Fruit fly (Drosophila melanogaster): ENCODE data around the gene GIIIspla2.
A peak's percentile ranks its signal among the peaks of the same experiment; 100 is the strongest.

The GIIIspla2 gene

DNA sequence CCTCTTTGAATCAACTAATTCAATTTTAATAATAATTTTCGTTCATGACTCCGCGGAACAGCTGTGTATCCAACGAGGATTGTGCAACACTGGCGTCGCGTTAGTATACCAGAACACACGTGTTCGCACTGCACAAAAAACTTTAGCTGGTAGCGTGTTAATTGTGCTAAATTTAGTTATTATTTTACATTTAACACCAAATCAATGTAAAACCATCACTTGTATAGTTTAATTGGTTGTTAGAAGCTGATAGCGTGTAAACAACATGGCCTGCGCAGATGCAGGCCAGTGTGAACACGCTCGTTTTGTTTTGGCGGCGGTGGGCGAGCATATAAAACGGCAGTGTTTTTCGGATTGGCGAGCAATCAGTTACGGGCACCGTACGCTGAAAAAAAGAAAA is at the start of gene GIIIspla2, which contains the start of gene Traf6:
Gene GIIIspla2 (plus strand): TSS at position 335 of the 400 bp plus-strand sequence.
Gene Traf6 (minus strand): TSS at position 93 of the 400 bp plus-strand sequence.
- TF ChIP-seq CG8301 (tag; optimal IDR thresholded peaks at IDR 0.05), result peak; percentile 70
- TF ChIP-seq CG15710 (tag; optimal IDR thresholded peaks at IDR 0.05), result peak; percentile 78
- TF ChIP-seq CG14655 (GFP tag; optimal IDR thresholded peaks at IDR 0.05), result no peak
- peak; percentile 79 for TF ChIP-seq CG4496 (GFP tag; IDR thresholded peaks at IDR 0.05)
- TF ChIP-seq CG34367 (tag; optimal IDR thresholded peaks at IDR 0.05), result peak; percentile 53
- TF ChIP-seq CG10348 (GFP tag; IDR thresholded peaks at IDR 0.05), result no peak
- TF ChIP-seq Ets98B (GFP tag; IDR thresholded peaks at IDR 0.05), result peak; percentile 72
- no peak for TF ChIP-seq gl (tag; optimal IDR thresholded peaks at IDR 0.05)
- TF ChIP-seq CG8159 (tag; optimal IDR thresholded peaks at IDR 0.05), result peak; percentile 71
- no peak for TF ChIP-seq EcR (GFP tag; optimal IDR thresholded peaks at IDR 0.05)
- TF ChIP-seq D1 (tag; optimal IDR thresholded peaks at IDR 0.05), result no peak
- peak; percentile 71 for TF ChIP-seq rn (GFP tag; IDR thresholded peaks at IDR 0.05)
- TF ChIP-seq CG13204 (GFP tag; optimal IDR thresholded peaks at IDR 0.05), result no peak
- TF ChIP-seq CG17806 (tag; optimal IDR thresholded peaks at IDR 0.05), result peak; percentile 52
- TF ChIP-seq Pif1B (GFP tag; optimal IDR thresholded peaks at IDR 0.05), result no peak
- no peak for TF ChIP-seq Pif1A (GFP tag; optimal IDR thresholded peaks at IDR 0.05)
- peak; percentile 65 for TF ChIP-seq CG9948 (tag; optimal IDR thresholded peaks at IDR 0.05)
- peak; percentile 63 for TF ChIP-seq Snoo (tag; optimal IDR thresholded peaks at IDR 0.05)
- peak; percentile 60 for TF ChIP-seq CG32121 (GFP tag; IDR thresholded peaks at IDR 0.05)
- TF ChIP-seq CG12605 (GFP tag; IDR thresholded peaks at IDR 0.05), result no peak
- peak; percentile 83; the same call in 2 of the 3 replicates for TF ChIP-seq fd96Ca (GFP tag; IDR thresholded peaks at IDR 0.05)

DNA sequence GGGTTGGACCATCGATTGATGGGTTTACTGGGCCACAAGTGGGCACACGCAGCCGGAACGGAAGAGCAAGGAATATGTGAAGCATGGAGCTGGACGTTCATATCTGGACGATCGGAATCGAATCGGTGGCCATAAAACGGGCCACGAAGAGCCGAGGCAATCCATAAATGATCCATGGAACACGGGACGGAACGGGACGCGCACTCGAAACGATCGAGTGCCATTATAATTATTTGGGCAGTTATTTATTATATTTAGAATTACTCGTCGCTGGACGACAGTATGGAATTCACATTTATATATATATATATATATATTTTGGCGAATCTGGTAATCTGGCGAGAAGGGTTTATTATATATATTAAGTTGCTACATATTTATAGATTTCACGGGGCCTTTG is 49.5 kb upstream of the GIIIspla2 start:
- TF ChIP-seq rn (GFP tag; IDR thresholded peaks at IDR 0.05) (no peak), Pif1B (GFP tag; optimal IDR thresholded peaks at IDR 0.05) (no peak), CG32121 (GFP tag; IDR thresholded peaks at IDR 0.05) (no peak), gl (tag; optimal IDR thresholded peaks at IDR 0.05) (no peak), CG15710 (tag; optimal IDR thresholded peaks at IDR 0.05) (no peak), EcR (GFP tag; optimal IDR thresholded peaks at IDR 0.05) (no peak), CG8301 (tag; optimal IDR thresholded peaks at IDR 0.05) (no peak), fd96Ca (GFP tag; IDR thresholded peaks at IDR 0.05) (no peak), Pif1A (GFP tag; optimal IDR thresholded peaks at IDR 0.05) (no peak), Ets98B (GFP tag; IDR thresholded peaks at IDR 0.05) (no peak), CG4496 (GFP tag; IDR thresholded peaks at IDR 0.05) (no peak), CG14655 (GFP tag; optimal IDR thresholded peaks at IDR 0.05) (no peak), CG10348 (GFP tag; IDR thresholded peaks at IDR 0.05) (no peak), CG17806 (tag; optimal IDR thresholded peaks at IDR 0.05) (no peak), CG34367 (tag; optimal IDR thresholded peaks at IDR 0.05) (no peak)

DNA sequence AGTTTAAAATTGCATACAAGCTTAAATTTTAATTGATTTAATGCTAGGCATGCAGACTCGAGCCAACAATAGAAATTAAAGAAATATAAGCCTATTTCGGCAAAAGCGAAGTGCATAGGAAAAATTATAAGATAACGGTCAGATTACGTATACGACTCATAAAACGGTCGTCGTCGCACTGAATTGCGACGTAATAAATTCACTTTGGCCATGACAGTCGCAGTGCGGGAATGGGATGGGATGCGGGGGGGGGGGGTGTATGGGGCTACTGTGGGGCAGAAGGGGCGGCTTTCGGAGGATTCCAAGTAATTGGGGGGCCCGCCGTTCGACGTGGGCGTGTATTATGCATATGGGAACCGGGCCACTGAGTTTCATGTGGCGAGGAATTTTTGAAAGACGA is 46.4 kb upstream of the GIIIspla2 start:
- TF ChIP-seq Ets98B (GFP tag; IDR thresholded peaks at IDR 0.05) (no peak), EcR (GFP tag; optimal IDR thresholded peaks at IDR 0.05) (no peak), CG13204 (GFP tag; optimal IDR thresholded peaks at IDR 0.05) (no peak)

DNA sequence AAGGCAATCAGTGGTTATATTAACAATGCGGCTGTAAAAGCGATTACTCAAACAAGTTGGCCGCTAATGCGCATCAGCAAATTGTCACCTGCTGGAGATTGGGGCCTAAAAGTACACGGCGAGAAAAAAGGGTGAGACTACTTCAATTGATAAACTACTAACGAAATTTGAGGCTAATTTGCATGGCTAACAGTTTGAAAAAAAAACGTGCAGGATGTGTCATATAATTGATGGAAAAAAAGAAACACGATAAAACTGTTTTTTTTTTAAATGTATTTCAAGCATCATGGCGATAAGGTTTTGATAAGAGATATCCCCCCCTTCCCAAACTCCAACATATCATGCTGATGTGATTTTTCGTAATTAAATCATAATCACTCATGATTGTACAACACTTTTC is 44.7 kb upstream of the GIIIspla2 start:
- TF ChIP-seq Snoo (tag; optimal IDR thresholded peaks at IDR 0.05) (no peak), fd96Ca (GFP tag; IDR thresholded peaks at IDR 0.05) (0 out of 3 replicates have a peak, but pooled peaks have one; percentile 14)

DNA sequence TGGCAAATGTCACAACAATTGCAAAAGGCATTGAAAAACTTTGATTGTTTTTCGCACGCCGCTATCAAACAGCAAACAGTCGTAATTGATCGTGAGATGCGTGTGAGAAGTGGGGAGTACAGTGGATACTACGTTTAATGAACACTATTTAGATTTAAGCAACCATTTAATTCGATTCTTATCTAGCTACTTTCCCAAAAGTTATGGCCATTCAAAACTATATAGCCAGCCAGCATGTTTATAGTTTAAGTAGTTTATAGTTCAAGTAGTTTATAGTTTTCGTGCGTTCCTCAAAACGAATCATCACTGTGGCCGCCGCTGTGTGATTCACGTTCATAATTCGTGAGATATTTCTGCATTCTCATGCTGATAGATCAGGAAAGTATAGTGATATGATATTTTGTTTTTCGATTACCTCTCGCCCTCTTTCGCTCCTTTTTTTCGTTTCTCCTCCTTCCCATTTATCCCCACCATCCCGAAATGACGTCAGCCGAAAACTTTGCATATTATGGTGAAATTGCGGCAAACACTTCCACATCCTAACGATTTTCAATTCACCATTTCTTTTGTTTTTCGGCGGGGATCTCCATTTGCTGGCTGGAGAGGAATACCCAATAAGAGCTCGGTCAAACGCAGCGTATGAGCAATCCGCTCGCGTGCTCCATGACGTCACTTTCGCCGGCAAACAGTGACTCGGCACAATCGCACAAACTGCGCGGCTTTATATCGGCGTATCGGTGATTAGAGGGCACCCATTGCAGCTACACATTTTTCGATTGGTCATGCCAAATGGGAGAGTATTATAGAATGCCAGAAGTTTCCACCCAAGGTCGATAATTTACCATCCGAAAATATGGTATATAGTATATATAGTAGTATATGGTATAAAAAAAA is 43.8 kb upstream of the GIIIspla2 start:
- TF ChIP-seq fd96Ca (GFP tag; IDR thresholded peaks at IDR 0.05), result 0 out of 3 replicates have a peak, but pooled peaks have one; percentile 10
- no peak for TF ChIP-seq CG13204 (GFP tag; optimal IDR thresholded peaks at IDR 0.05)
- TF ChIP-seq CG15710 (tag; optimal IDR thresholded peaks at IDR 0.05), result peak; percentile 8
- peak; percentile 5 for TF ChIP-seq CG9948 (tag; optimal IDR thresholded peaks at IDR 0.05)

DNA sequence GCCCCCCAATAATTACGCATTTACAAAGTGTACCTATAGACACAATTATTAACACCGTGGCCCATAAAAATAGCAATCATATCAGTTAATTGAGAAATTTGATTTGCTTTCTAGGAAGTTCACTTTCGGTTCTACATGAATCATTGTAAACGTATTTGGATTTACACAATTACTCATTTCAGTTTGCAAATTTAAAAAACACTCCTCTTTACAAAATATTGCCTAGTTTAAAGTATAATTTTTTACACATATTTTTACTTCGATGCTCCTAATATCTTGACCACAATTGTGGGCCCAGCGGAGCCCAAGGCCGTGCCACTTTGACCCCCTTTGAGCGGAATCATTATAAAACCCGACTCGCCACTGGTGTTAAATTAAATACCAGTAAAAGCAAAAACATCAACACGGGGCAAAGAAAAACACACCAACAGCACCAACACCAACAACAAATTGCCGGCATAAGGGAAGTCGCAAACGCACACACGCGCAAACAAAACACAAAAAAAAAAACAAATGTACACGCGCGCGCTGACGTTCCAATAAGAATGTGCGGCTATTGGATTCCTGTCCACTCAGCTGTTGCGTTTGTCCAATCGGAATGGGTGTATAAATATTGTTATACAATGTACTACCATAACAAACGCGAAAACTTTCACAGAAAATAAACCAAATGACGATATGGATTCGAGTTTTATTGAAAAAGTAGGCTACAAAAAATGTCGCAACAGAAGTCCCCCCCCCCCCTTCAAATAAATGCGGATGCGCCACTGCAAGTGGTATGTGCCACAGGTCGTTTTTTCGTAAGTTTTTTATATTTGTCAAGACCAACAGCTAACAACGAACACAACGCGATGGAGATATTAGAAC is 42.7 kb upstream of the GIIIspla2 start:
- peak; percentile 14 for TF ChIP-seq Ets98B (GFP tag; IDR thresholded peaks at IDR 0.05)
- TF ChIP-seq CG8159 (tag; optimal IDR thresholded peaks at IDR 0.05), result peak; percentile 22
- peak; percentile 7; the same call in 1 of the 2 replicates for TF ChIP-seq CG32121 (GFP tag; IDR thresholded peaks at IDR 0.05)
- peak; percentile 7 for TF ChIP-seq Pif1A (GFP tag; optimal IDR thresholded peaks at IDR 0.05)
- TF ChIP-seq rn (GFP tag; IDR thresholded peaks at IDR 0.05), result no peak
- no peak for TF ChIP-seq CG12605 (GFP tag; IDR thresholded peaks at IDR 0.05)
- TF ChIP-seq CG15710 (tag; optimal IDR thresholded peaks at IDR 0.05), result peak; percentile 6
- peak; percentile 19; the same call in 1 of the 3 replicates for TF ChIP-seq fd96Ca (GFP tag; IDR thresholded peaks at IDR 0.05)
- TF ChIP-seq CG9948 (tag; optimal IDR thresholded peaks at IDR 0.05), result peak; percentile 16
- TF ChIP-seq CG13204 (GFP tag; optimal IDR thresholded peaks at IDR 0.05), result no peak
- TF ChIP-seq gl (tag; optimal IDR thresholded peaks at IDR 0.05), result no peak
- TF ChIP-seq CG17806 (tag; optimal IDR thresholded peaks at IDR 0.05), result peak; percentile 20
- TF ChIP-seq D1 (tag; optimal IDR thresholded peaks at IDR 0.05), result no peak
- TF ChIP-seq Pif1B (GFP tag; optimal IDR thresholded peaks at IDR 0.05), result no peak
- no peak for TF ChIP-seq EcR (GFP tag; optimal IDR thresholded peaks at IDR 0.05)
- TF ChIP-seq CG10348 (GFP tag; IDR thresholded peaks at IDR 0.05), result no peak
- no peak for TF ChIP-seq CG34367 (tag; optimal IDR thresholded peaks at IDR 0.05)
- no peak for TF ChIP-seq CG8301 (tag; optimal IDR thresholded peaks at IDR 0.05)
- no peak for TF ChIP-seq Snoo (tag; optimal IDR thresholded peaks at IDR 0.05)
- TF ChIP-seq CG4496 (GFP tag; IDR thresholded peaks at IDR 0.05), result peak; percentile 50; the same call in 2 of the 3 replicates
- TF ChIP-seq CG14655 (GFP tag; optimal IDR thresholded peaks at IDR 0.05), result no peak
